Worm (Caenorhabditis elegans) whole organism, L2 larva: ENCODE data around the gene M02D8.3.

ENCODE experiments used
- F13H6.1 ChIP-seq: sonication (generic microtip); optimal IDR thresholded peaks from 2 replicates; lab custom pipeline; 2016; ENCODE audit warnings: missing genetic modification characterization, missing compliant biosample characterization
- R02D3.7 ChIP-seq: fragments of 150-350 bp; optimal IDR thresholded peaks from 2 replicates; lab custom pipeline; 2014; ENCODE audit warnings: missing biosample characterization, missing genetic modification characterization
- Y55F3AM.14 ChIP-seq: fragments of 200-800 bp; sonication (Bioruptor generic); optimal IDR thresholded peaks from 2 replicates; lab custom pipeline; 2018; ENCODE audit warnings: mild to moderate bottlenecking, missing genetic modification characterization, missing compliant biosample characterization
- ZK546.5 ChIP-seq: sonication (generic microtip); optimal IDR thresholded peaks from 2 replicates; lab custom pipeline; 2017; ENCODE audit warnings: missing biosample characterization, missing genetic modification characterization
- aly-2 ChIP-seq: fragments of 150-350 bp; optimal IDR thresholded peaks from 2 replicates; lab custom pipeline; 2014; ENCODE audit warnings: missing biosample characterization, missing genetic modification characterization
- ama-1 ChIP-seq: fragments of 150-350 bp; optimal IDR thresholded peaks from 2 replicates; lab custom pipeline; 2018; ENCODE audit warnings: inconsistent platforms
- ceh-16 ChIP-seq: fragments of 150-350 bp; optimal IDR thresholded peaks from 2 replicates; lab custom pipeline; 2014; ENCODE audit warnings: missing biosample characterization, missing genetic modification characterization
- crh-2 ChIP-seq: sonication (generic microtip); optimal IDR thresholded peaks from 2 replicates; lab custom pipeline; 2017; ENCODE audit warnings: missing biosample characterization, missing genetic modification characterization
- elt-1 ChIP-seq: fragments of 150-350 bp; optimal IDR thresholded peaks from 2 replicates; lab custom pipeline; 2014; ENCODE audit warnings: missing biosample characterization, missing genetic modification characterization
- elt-3 ChIP-seq: sonication (generic microtip); optimal IDR thresholded peaks from 2 replicates; lab custom pipeline; 2017; ENCODE audit warnings: missing biosample characterization, missing genetic modification characterization
- fos-1 ChIP-seq: fragments of 150-350 bp; optimal IDR thresholded peaks from 2 replicates; lab custom pipeline; 2014; ENCODE audit warnings: missing biosample characterization, missing genetic modification characterization
- lin-11 ChIP-seq: fragments of 150-350 bp; sonication (generic microtip); optimal IDR thresholded peaks from 2 replicates; lab custom pipeline; 2014; ENCODE audit warnings: missing biosample characterization, missing genetic modification characterization, inconsistent platforms, mixed read lengths
- lin-13 ChIP-seq: fragments of 150-350 bp; optimal IDR thresholded peaks from 2 replicates; lab custom pipeline; 2014; ENCODE audit warnings: missing biosample characterization, missing genetic modification reagents, missing genetic modification characterization
- lsy-2 ChIP-seq, 2 experiments: fragments of 150-350 bp in 1 of 2; sonication (generic microtip) in 1 of 2; optimal IDR thresholded peaks; 2 replicates each; lab custom pipeline; 2014 to 2017; ENCODE audit warnings: missing biosample characterization in 2 of 2, missing genetic modification characterization in 2 of 2
- mdl-1 ChIP-seq, 2 experiments: fragments of 150-350 bp in 1 of 2; sonication (generic microtip) in 1 of 2; optimal IDR thresholded peaks; 2 replicates each; lab custom pipeline; 2017; ENCODE audit warnings: missing biosample characterization in 2 of 2, missing genetic modification characterization in 2 of 2
- nhr-11 ChIP-seq: fragments of 150-350 bp; optimal IDR thresholded peaks from 2 replicates; lab custom pipeline; 2014; ENCODE audit warnings: missing biosample characterization, missing genetic modification characterization
- nhr-129 ChIP-seq: fragments of 150-350 bp; optimal IDR thresholded peaks from 2 replicates; lab custom pipeline; 2014; ENCODE audit warnings: missing biosample characterization, missing genetic modification characterization
- nhr-23 ChIP-seq: fragments of 150-350 bp; optimal IDR thresholded peaks from 2 replicates; lab custom pipeline; 2014; ENCODE audit warnings: missing biosample characterization, missing genetic modification reagents, missing genetic modification characterization
- nhr-77 ChIP-seq: fragments of 150-350 bp; optimal IDR thresholded peaks from 2 replicates; lab custom pipeline; 2014; ENCODE audit warnings: missing biosample characterization, missing genetic modification characterization
- peb-1 ChIP-seq: fragments of 150-350 bp; optimal IDR thresholded peaks from 2 replicates; lab custom pipeline; 2014; ENCODE audit warnings: missing biosample characterization, missing genetic modification characterization
- sem-4 ChIP-seq: fragments of 150-350 bp; optimal IDR thresholded peaks from 2 replicates; lab custom pipeline; 2014; ENCODE audit warnings: missing biosample characterization, missing genetic modification reagents, missing genetic modification characterization
- sma-9 ChIP-seq, 2 experiments: fragments of 150-350 bp in 1 of 2; sonication (generic microtip) in 1 of 2; optimal IDR thresholded peaks; 2 replicates each; lab custom pipeline; 2014 to 2016; ENCODE audit warnings: missing genetic modification characterization in 2 of 2, mild to moderate bottlenecking in 1 of 2, missing biosample characterization in 1 of 2, missing compliant biosample characterization in 1 of 2, missing genetic modification reagents in 1 of 2, moderate library complexity in 1 of 2
- snpc-4 ChIP-seq: fragments of 150-350 bp; optimal IDR thresholded peaks from 2 replicates; lab custom pipeline; 2014; ENCODE audit warnings: missing biosample characterization, missing genetic modification characterization
- unc-39 ChIP-seq: fragments of 150-350 bp; optimal IDR thresholded peaks from 2 replicates; lab custom pipeline; 2014; ENCODE audit warnings: missing biosample characterization, missing genetic modification characterization
- unc-55 ChIP-seq: fragments of 150-350 bp; sonication (generic microtip); optimal IDR thresholded peaks from 3 replicates; lab custom pipeline; 2014; ENCODE audit warnings: missing biosample characterization, missing genetic modification reagents, missing genetic modification characterization
- unc-62 ChIP-seq: fragments of 150-350 bp; optimal IDR thresholded peaks from 2 replicates; lab custom pipeline; 2014; ENCODE audit warnings: missing biosample characterization, missing genetic modification reagents, missing genetic modification characterization
- ztf-1 ChIP-seq: fragments of 200-800 bp; sonication (Bioruptor generic); conservative IDR thresholded peaks from 2 replicates; pipeline ENCODE4 v1.3.6; 2022; ENCODE audit warnings: missing genetic modification characterization, missing compliant biosample characterization
- ztf-11 ChIP-seq: sonication (generic microtip); optimal IDR thresholded peaks from 2 replicates; lab custom pipeline; 2017; ENCODE audit warnings: missing biosample characterization, missing genetic modification characterization
- ztf-4 ChIP-seq: fragments of 150-350 bp; optimal IDR thresholded peaks from 2 replicates; lab custom pipeline; 2014; ENCODE audit warnings: missing biosample characterization, missing genetic modification characterization

Gene M02D8.3

DNA sequence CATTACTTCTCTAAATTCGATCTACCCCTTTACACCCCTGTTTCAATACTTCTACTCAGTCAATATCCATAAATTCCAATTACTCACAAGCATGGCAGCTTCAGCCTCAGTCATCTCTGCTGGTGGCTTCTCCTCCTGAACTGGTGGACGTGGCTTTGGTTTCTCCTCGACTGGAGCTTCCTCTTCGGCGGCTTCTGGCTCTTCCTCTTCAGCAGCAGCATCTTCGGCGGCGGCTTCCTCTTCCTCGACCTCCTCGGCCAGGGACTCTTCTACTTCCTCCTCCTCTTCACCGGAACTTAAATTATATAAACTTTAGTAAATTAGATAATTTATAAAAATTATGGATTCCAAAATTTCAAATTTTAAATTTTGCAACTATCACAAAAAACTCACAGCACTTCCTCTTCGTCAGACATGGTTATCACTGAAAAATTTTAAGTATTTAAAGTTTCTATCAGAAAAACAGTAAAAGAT lies 13.7 kb downstream of the M02D8.3 start, which contains the start of gene tnt-2:
TSS of gene tnt-2 (minus strand) at position 424 of the 474 bp plus-strand sequence.
- no peak for TF ChIP-seq ama-1
- no peak for TF ChIP-seq snpc-4
- no peak for TF ChIP-seq ztf-1 (GFP tag; lab: Robert Waterston, UW)
- no peak for TF ChIP-seq mdl-1 (tag; optimal IDR thresholded peaks at IDR 0.05; lab: Kevin White, UChicago)
- no peak for TF ChIP-seq elt-3 (tag; lab: Kevin White, UChicago)

DNA sequence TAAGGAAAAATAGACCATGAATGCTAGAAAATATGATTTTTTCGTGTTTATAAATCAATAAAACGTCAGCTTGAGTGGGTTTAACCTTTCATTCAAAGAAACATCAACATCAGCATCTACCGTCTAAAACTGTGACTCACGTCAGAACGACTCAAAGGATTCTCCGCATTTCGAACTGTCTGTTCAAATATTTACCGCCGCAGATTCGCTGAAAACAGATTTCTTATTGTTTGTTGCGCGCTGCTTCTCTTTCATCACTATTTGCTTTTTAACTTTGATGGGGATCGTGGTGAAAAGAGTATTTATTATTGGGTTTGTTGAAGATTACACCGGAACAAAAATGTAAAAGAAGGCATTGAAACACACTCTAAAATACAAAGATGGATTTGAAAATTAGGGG lies 15.5 kb downstream of the M02D8.3 start:
- no peak for TF ChIP-seq lsy-2 (tag; optimal IDR thresholded peaks at IDR 0.05; lab: Kevin White, UChicago)
- TF ChIP-seq unc-62 = no peak
- TF ChIP-seq Y55F3AM.14 (GFP tag; lab: Kevin White, UChicago) = no peak
- TF ChIP-seq ztf-11 (tag; lab: Kevin White, UChicago) = no peak
- no peak for TF ChIP-seq aly-2 (tag; lab: Kevin White, UChicago)
- no peak for TF ChIP-seq ama-1
- no peak for TF ChIP-seq ceh-16
- no peak for TF ChIP-seq R02D3.7 (tag; lab: Kevin White, UChicago)
- peak; percentile 12 for TF ChIP-seq sma-9 (GFP tag; optimal IDR thresholded peaks at IDR 0.05; lab: Kevin White, UChicago)
- TF ChIP-seq sma-9 (tag; optimal IDR thresholded peaks at IDR 0.05; lab: Kevin White, UChicago) = no peak
- peak; percentile 37 for TF ChIP-seq F13H6.1 (tag; lab: Kevin White, UChicago)
- TF ChIP-seq nhr-129 (tag; lab: Kevin White, UChicago) = peak; percentile 34

DNA sequence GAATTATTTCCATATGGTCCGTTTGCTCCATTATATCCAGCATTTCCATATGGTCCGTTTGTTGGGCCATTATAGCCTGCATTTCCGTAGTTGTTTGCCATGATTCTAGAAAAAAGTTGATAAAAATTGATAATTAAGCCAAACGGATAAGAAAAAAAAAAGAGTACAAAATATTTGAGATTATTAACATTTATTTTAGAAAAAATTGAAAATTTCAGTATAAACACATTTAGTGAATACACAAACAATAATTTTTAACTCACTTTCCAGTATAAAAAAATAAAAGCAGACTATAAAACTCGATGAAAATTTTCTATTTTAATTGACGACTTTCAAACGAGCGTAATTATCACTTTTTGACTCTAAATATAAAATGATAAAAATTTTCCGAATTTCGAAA lies 16.2 kb downstream of the M02D8.3 start, which contains the start of gene F53A9.9:
TSS of gene F53A9.9 (minus strand) at position 101 of the 400 bp plus-strand sequence.
- TF ChIP-seq elt-3 (tag; lab: Kevin White, UChicago) = no peak
- no peak for TF ChIP-seq lin-13
- TF ChIP-seq lin-11 (tag; lab: Kevin White, UChicago) = no peak
- no peak for TF ChIP-seq mdl-1 (tag; optimal IDR thresholded peaks at IDR 0.05; lab: Kevin White, UChicago)
- no peak for TF ChIP-seq ztf-1 (GFP tag; lab: Robert Waterston, UW)
- no peak for TF ChIP-seq peb-1
- TF ChIP-seq, all 48 proteins: peak for 0

DNA sequence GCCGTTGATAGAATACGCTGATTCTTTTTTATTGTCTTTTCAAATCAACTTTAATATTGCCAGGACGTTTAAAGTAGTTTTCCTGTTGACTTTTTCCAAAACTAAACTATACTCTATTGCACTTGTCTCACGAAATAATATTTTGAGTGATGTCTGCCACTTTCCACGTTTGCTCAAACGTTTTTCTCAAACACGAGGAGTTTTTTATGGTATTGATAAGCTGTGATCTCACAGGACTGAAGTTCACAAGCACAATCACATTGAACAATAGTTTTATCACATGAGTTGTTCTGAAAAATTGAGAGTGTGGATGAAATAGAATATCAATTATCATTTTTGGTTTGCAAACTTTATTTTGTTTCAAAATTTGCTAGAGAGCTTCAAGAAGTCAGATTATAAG lies 16.9 kb downstream of the M02D8.3 start:
- TF ChIP-seq fos-1 (tag; lab: Kevin White, UChicago) = no peak
- peak; percentile 12 for TF ChIP-seq sma-9 (GFP tag; optimal IDR thresholded peaks at IDR 0.05; lab: Kevin White, UChicago)
- no peak for TF ChIP-seq sma-9 (tag; optimal IDR thresholded peaks at IDR 0.05; lab: Kevin White, UChicago)
- TF ChIP-seq F13H6.1 (tag; lab: Kevin White, UChicago) = peak; percentile 10
- TF ChIP-seq, all 48 proteins: peak for 2

DNA sequence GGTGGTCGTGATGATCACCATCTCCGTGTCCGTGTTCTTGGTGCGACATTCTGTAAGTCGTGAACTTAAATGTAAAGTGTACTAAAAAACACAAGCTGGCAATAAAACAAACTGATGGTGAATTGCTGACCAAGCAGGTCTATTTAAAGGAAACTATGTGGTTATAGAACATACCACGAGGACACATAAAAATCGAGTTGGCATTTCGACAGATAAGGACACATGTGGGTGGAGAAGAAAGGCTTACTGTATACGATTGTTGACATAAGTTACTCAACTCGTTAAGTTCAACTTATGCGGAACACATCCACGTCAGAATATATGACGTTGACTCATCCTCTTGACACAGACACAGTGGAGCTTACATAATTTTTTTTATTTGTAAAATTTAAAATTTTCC lies 18.0 kb downstream of the M02D8.3 start, which contains the start of gene F53A9.8:
TSS of gene F53A9.8 (minus strand) at position 49 of the 400 bp plus-strand sequence.
- peak; percentile 55 for TF ChIP-seq sma-9 (GFP tag; optimal IDR thresholded peaks at IDR 0.05; lab: Kevin White, UChicago)
- TF ChIP-seq sma-9 (tag; optimal IDR thresholded peaks at IDR 0.05; lab: Kevin White, UChicago) = no peak
- TF ChIP-seq sem-4 (tag; lab: Kevin White, UChicago) = no peak
- peak; percentile 41 for TF ChIP-seq fos-1 (tag; lab: Kevin White, UChicago)
- peak; percentile 51 for TF ChIP-seq crh-2 (tag; lab: Kevin White, UChicago)

DNA sequence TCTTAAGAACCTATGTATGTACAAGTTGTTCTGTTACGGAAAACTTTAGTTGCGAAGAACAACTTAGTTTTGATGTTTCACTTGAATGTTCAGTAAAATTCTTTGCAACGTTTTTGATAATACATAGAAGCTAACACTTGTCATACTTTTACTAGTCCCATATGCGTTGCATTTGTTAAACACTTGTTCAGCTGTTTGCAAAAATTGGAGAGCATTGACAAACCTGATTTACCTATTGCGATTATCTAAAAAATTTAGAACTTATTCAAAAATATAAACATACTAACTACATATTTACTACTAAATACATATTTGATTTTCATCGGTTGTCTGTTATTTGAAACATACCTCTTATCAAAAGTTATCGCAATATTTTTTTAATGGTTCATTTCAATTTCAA lies 18.7 kb downstream of the M02D8.3 start:
- TF ChIP-seq unc-55 (GFP tag; lab: Kevin White, UChicago) (no peak), unc-39 (tag; lab: Kevin White, UChicago) (no peak), ztf-4 (no peak), ZK546.5 (tag; lab: Kevin White, UChicago) (no peak), R02D3.7 (tag; lab: Kevin White, UChicago) (no peak), nhr-11 (tag; lab: Kevin White, UChicago) (no peak), crh-2 (tag; lab: Kevin White, UChicago) (no peak), nhr-77 (no peak), ceh-16 (no peak), elt-1 (tag; lab: Kevin White, UChicago) (no peak)

DNA sequence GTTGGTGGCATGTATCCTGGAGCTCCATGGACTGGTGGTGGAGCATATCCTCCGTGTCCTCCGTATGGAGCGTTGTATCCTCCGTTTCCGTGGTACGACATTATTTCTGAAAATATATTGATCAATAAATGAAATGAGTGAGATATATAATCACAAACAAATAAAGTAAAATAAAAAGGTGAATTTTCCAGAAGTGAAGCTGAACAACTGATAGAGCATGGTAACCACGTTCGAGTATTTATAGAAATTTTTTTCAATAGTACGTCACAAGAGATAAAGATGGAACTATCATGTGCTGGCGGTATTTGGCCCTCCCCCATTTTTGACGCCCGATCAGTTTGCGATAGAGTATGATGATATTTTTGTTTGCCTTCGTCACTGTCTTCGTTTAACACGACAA lies 20.0 kb downstream of the M02D8.3 start, which contains the start of gene F53A9.7:
TSS of gene F53A9.7 (minus strand) at position 101 of the 400 bp plus-strand sequence.
- TF ChIP-seq snpc-4 (no peak), nhr-23 (no peak), peb-1 (no peak)
